Fruit fly (Drosophila melanogaster) whole organism, wandering third instar larva: ENCODE data around the gene Usp5.
A peak's percentile ranks its signal among the peaks of the same experiment; 100 is the strongest.

ENCODE experiments used
- CG9705 ChIP-seq: fragments of 200-800 bp; sonication (Bioruptor generic); optimal IDR thresholded peaks from 2 replicates; lab custom pipeline; 2018; ENCODE audit warnings: missing biosample characterization, mild to moderate bottlenecking, missing genetic modification characterization
- Dfd ChIP-seq: fragments of >200 bp; optimal IDR thresholded peaks from 2 replicates; lab custom pipeline; 2017; ENCODE audit warnings: missing biosample characterization, missing genetic modification characterization
- Hr78 ChIP-seq: fragments of >200 bp; optimal IDR thresholded peaks from 2 replicates; lab custom pipeline; 2017; ENCODE audit warnings: missing biosample characterization, missing genetic modification characterization
- Mio ChIP-seq: sonication (Bioruptor generic); optimal IDR thresholded peaks from 2 replicates; lab custom pipeline; 2016; ENCODE audit warnings: missing biosample characterization, missing genetic modification characterization
- Myc ChIP-seq: fragments of >200 bp; optimal IDR thresholded peaks from 2 replicates; lab custom pipeline; 2017
- N ChIP-seq: fragments of >200 bp; optimal IDR thresholded peaks from 2 replicates; lab custom pipeline; 2018; ENCODE audit warnings: missing biosample characterization, missing external identifiers, missing genetic modification characterization
- Rel ChIP-seq, 2 experiments: fragments of 200-800 bp; sonication (Bioruptor generic) in 1 of 2; optimal IDR thresholded peaks; 2 replicates in 1 of 2; 3 replicates in 1 of 2; lab custom pipeline; 2016 to 2019; ENCODE audit warnings: mild to moderate bottlenecking in 2 of 2, missing biosample characterization in 2 of 2, missing genetic modification characterization in 2 of 2, moderate library complexity in 1 of 2
- br ChIP-seq: fragments of 200-800 bp; sonication (Bioruptor generic); optimal IDR thresholded peaks from 2 replicates; lab custom pipeline; 2016; ENCODE audit warnings: missing biosample characterization, missing genetic modification characterization
- dmrt93B ChIP-seq: fragments of 200-800 bp; sonication (Bioruptor generic); optimal IDR thresholded peaks from 2 replicates; lab custom pipeline; 2018; ENCODE audit warnings: missing biosample characterization, mild to moderate bottlenecking, missing genetic modification characterization
- dsf ChIP-seq: sonication (Bioruptor generic); optimal IDR thresholded peaks from 2 replicates; lab custom pipeline; 2016; ENCODE audit warnings: missing biosample characterization, missing genetic modification characterization, borderline replicate concordance
- h ChIP-seq: fragments of 200-800 bp; sonication (Bioruptor generic); optimal IDR thresholded peaks from 3 replicates; lab custom pipeline; 2016; ENCODE audit warnings: missing biosample characterization, mild to moderate bottlenecking, missing genetic modification characterization
- pan ChIP-seq: fragments of >200 bp; optimal IDR thresholded peaks from 2 replicates; lab custom pipeline; 2017
- usp ChIP-seq: fragments of >200 bp; optimal IDR thresholded peaks from 2 replicates; lab custom pipeline; 2017; ENCODE audit warnings: missing biosample characterization, missing genetic modification characterization

DNA sequence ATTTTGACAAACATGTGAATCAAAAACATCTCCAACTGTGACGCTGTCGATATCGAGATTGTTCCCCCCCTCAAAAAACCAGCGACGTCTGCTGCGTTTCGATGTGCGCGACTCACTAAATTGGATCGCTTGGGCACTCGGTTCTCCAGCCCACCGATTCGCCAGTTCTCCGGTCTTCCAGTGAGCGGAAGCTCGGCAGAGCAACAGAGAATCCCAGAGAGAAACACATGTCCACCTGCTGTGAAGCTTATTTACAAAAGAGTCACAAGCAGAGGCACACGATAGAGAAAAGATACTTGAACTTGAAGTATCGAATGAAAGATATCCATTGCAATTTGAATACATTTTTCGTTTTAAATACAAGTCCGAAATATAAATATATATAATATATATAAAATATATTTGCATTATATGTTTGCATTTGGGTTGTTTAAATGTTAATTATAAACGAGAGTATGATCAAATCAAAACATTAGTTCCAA, 14.1 kb downstream of the Usp5 start:
- TF ChIP-seq h (GFP tag; lab: Kevin White, UChicago) (peak; percentile 38), usp (GFP tag; lab: Kevin White, UChicago) (no peak), dsf (GFP tag; lab: Kevin White, UChicago) (no peak), Myc (no peak), Mio (GFP tag; lab: Kevin White, UChicago) (no peak), br (GFP tag; lab: Kevin White, UChicago) (peak; percentile 16), dmrt93B (GFP tag; lab: Kevin White, UChicago) (no peak), Rel (GFP tag; optimal IDR thresholded peaks at IDR 0.05; lab: Kevin White, UChicago) (no peak), Rel (tag; optimal IDR thresholded peaks at IDR 0.05; lab: Kevin White, UChicago) (no peak), pan (no peak), Hr78 (GFP tag; lab: Kevin White, UChicago) (no peak), N (GFP tag; lab: Kevin White, UChicago) (no peak), CG9705 (GFP tag; lab: Kevin White, UChicago) (no peak), Dfd (no peak)
